Fruit fly (Drosophila melanogaster): Measurements from ENCODE around the gene Tim9a.
A peak's percentile ranks its signal among the peaks of the same experiment; 100 is the strongest.

The Tim9a gene

DNA sequence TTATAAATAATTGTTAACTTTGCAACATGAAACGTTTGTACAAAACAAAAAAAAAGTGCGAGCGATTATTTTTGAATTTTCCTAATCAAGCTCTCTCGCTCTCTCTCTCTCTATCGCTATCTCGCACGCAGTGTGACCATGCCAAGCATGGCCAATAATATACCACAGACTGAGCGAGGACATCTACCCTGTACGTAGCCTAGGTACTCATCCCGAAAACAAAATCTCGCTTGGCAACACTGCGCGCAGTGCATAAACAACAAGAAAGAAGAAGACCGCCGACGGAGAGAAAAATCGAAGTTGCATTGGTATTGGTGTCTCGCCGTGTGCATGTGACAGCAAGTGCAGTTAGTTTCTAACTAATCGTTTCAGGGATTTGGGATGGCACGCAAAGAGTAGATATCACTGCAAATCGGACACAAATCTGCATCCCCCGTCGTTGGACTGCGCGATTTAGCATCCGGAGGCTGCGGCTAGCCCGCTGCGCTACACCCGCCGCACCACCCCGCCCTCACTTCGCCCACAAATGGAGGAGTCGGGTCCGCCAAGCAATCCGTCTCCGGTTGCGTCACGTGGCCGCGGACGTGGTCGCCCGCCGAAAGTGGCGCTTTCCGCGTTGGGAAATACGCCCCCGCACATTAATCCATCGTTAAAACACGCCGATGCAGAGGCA, 28.1 kb downstream of the Tim9a start, which contains the start of the genes CG1998 and Set2:
Gene CG1998 (minus strand): TSS at position 134 of the 673 bp plus-strand sequence.
Gene Set2 (plus strand): TSS at position 302 of the 673 bp plus-strand sequence.
- TF ChIP-seq rn (GFP tag; IDR thresholded peaks at IDR 0.05) (no peak), Ets98B (GFP tag; IDR thresholded peaks at IDR 0.05) (peak; percentile 24; the same call in 1 of the 2 replicates), CG8159 (tag; optimal IDR thresholded peaks at IDR 0.05) (no peak)

DNA sequence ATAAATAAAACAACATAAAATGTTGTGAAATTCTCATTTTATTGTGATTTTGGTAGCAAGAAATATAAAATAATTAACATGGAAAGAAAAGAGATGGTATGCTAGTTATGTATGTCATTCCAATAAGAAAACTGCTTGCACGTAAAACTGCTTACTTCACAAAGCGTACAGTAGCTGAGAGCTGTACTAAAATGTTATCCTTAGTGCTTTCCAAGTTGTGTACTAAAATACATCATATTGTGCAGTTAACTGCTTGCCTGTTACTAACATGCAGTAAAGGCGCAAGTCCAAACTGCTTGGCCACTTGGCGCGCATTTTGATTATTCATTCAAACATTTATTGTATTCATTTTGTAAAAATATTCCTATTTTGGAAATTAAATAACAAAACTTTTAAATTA, 36.0 kb downstream of the Tim9a start:
- TF ChIP-seq CG14655 (GFP tag; optimal IDR thresholded peaks at IDR 0.05) (no peak), Snoo (tag; optimal IDR thresholded peaks at IDR 0.05) (no peak), CG15710 (tag; optimal IDR thresholded peaks at IDR 0.05) (no peak), CG34367 (tag; optimal IDR thresholded peaks at IDR 0.05) (no peak)

DNA sequence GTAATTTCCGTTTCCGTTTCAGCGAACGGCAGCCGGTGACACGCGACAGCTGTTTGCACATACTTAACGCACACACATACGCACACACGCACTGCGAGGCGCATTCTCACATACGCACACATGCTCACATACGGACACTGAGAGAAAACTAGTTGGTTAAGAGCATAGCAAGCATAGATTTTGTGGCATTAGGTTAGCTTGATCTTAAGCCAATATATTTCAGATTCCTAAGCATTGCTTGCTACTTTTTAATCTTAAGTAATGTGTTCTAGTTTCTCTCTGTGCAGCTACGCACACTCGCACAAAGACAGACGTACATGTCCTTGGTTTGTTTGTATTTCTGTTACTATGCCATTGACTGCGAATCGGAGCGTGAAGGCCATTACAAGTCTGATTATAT, 49.1 kb downstream of the Tim9a start:
- TF ChIP-seq CG14655 (GFP tag; optimal IDR thresholded peaks at IDR 0.05) (no peak), Pif1A (GFP tag; optimal IDR thresholded peaks at IDR 0.05) (no peak), CG34367 (tag; optimal IDR thresholded peaks at IDR 0.05) (no peak), Snoo (tag; optimal IDR thresholded peaks at IDR 0.05) (no peak), Pif1B (GFP tag; optimal IDR thresholded peaks at IDR 0.05) (no peak), CG8159 (tag; optimal IDR thresholded peaks at IDR 0.05) (no peak), CG10348 (GFP tag; IDR thresholded peaks at IDR 0.05) (no peak), D1 (tag; optimal IDR thresholded peaks at IDR 0.05) (no peak), fd96Ca (GFP tag; IDR thresholded peaks at IDR 0.05) (no peak), CG8301 (tag; optimal IDR thresholded peaks at IDR 0.05) (no peak), rn (GFP tag; IDR thresholded peaks at IDR 0.05) (no peak)

All from whole organism, pupa.